Worm (Caenorhabditis elegans): ENCODE data around the gene B0334.10.

The B0334.10 gene

ce11 chrII:11545299-11545951 is 27.1 kb downstream of the B0334.10 start, which contains the start of gene dnj-13 (continued):
- peak; percentile 93 for TF ChIP-seq F39B2.1 (GFP tag; IDR thresholded peaks at IDR 0.05)
- TF ChIP-seq ztf-6 (GFP tag; IDR thresholded peaks at IDR 0.05): no peak
- TF ChIP-seq madf-8 (GFP tag; conservative IDR thresholded peaks at IDR 0.05): peak; percentile 77
- TF ChIP-seq snpc-3.4 (tag; optimal IDR thresholded peaks at IDR 0.05): peak; percentile 74
- no peak for TF ChIP-seq snpc-1.1 (tag; optimal IDR thresholded peaks at IDR 0.05; ENCODE audit: insufficient read depth)
- TF ChIP-seq tbx-9 (tag; optimal IDR thresholded peaks at IDR 0.05; ENCODE audit: borderline replicate concordance): peak; percentile 87
- peak; percentile 58 for TF ChIP-seq dpff-1 (tag; optimal IDR thresholded peaks at IDR 0.05)
- peak; percentile 94 for TF ChIP-seq madf-6 (GFP tag; IDR thresholded peaks at IDR 0.05)
- peak; percentile 94 for TF ChIP-seq C17E4.6 (GFP tag; IDR thresholded peaks at IDR 0.05)
- peak; percentile 87 for TF ChIP-seq F23B12.7 (tag; optimal IDR thresholded peaks at IDR 0.05; ENCODE audit: insufficient read depth)
- TF ChIP-seq ceh-79 (tag; optimal IDR thresholded peaks at IDR 0.05): peak; percentile 98
- TF ChIP-seq ztf-3 (GFP tag; optimal IDR thresholded peaks at IDR 0.05): peak; percentile 84
- TF ChIP-seq tbp1 (GFP tag; optimal IDR thresholded peaks at IDR 0.05): peak; percentile 76
- peak in 2 of 3 experiments; percentile 18 to 82 for TF ChIP-seq lin-35 (GFP tag; optimal IDR thresholded peaks at IDR 0.05)
- peak; percentile 89 for TF ChIP-seq C06A6.2 (GFP tag; conservative IDR thresholded peaks at IDR 0.05)
- TF ChIP-seq hsf-1 (GFP tag; IDR thresholded peaks at IDR 0.05): peak; percentile 100
- no peak for TF ChIP-seq mxl-1 (tag; optimal IDR thresholded peaks at IDR 0.05)
- peak; percentile 70 for TF ChIP-seq ama-1 (optimal IDR thresholded peaks at IDR 0.05)
- TF ChIP-seq ama-1 (GFP tag; optimal IDR thresholded peaks at IDR 0.05): peak in 1 of 2 experiments; percentile 28
- TF ChIP-seq pbrm-1 (GFP tag; IDR thresholded peaks at IDR 0.05): peak; percentile 98
- no peak for TF ChIP-seq nfya-1 (tag; optimal IDR thresholded peaks at IDR 0.05; ENCODE audit: borderline replicate concordance, insufficient read depth)
- peak; percentile 6 for TF ChIP-seq dpl-1 (GFP tag; optimal IDR thresholded peaks at IDR 0.05)
- no peak for TF ChIP-seq F57C9.4 (tag; optimal IDR thresholded peaks at IDR 0.05)
- peak; percentile 43; the same call in 1 of the 2 replicates for TF ChIP-seq bed-2 (GFP tag; IDR thresholded peaks at IDR 0.05)
- TF ChIP-seq unc-130 (GFP tag; optimal IDR thresholded peaks at IDR 0.05): peak; percentile 35
- TF ChIP-seq T07F8.4 (tag; optimal IDR thresholded peaks at IDR 0.05): no peak
- peak; percentile 75 for TF ChIP-seq lin-26 (GFP tag; IDR thresholded peaks at IDR 0.05)
- TF ChIP-seq repo-1 (tag; optimal IDR thresholded peaks at IDR 0.05): peak; percentile 91
- TF ChIP-seq madf-10 (tag; optimal IDR thresholded peaks at IDR 0.05): peak; percentile 77
- TF ChIP-seq aptf-2 (GFP tag; conservative IDR thresholded peaks at IDR 0.05): peak; percentile 73
- TF ChIP-seq Y53F4B.3 (GFP tag; IDR thresholded peaks at IDR 0.05): peak; percentile 36; the same call in 1 of the 2 replicates
- peak; percentile 92 for TF ChIP-seq D2030.7 (GFP tag; IDR thresholded peaks at IDR 0.05)
- TF ChIP-seq xnd-1 (tag; optimal IDR thresholded peaks at IDR 0.05): no peak
- TF ChIP-seq ceh-91 (GFP tag; IDR thresholded peaks at IDR 0.05): peak; percentile 83
- peak; percentile 89; the same call in 1 of the 2 replicates for TF ChIP-seq aptf-3 (GFP tag; IDR thresholded peaks at IDR 0.05)
- peak; percentile 97 for TF ChIP-seq nfyb-1 (GFP tag; IDR thresholded peaks at IDR 0.05)
- peak; percentile 89 for TF ChIP-seq akir-1 (GFP tag; optimal IDR thresholded peaks at IDR 0.05)
- peak; percentile 97 for TF ChIP-seq dox-1 (GFP tag; IDR thresholded peaks at IDR 0.05)
- peak; percentile 81 for TF ChIP-seq F22D6.2 (tag; optimal IDR thresholded peaks at IDR 0.05)
- TF ChIP-seq lag-1 (GFP tag; IDR thresholded peaks at IDR 0.05): no peak
- peak; percentile 88 for TF ChIP-seq sea-2 (GFP tag; IDR thresholded peaks at IDR 0.05)
- TF ChIP-seq Y53G8AR.9 (GFP tag; conservative IDR thresholded peaks at IDR 0.05): peak; percentile 98
- TF ChIP-seq zim-3 (tag; optimal IDR thresholded peaks at IDR 0.05): peak; percentile 89
- peak; percentile 39 for TF ChIP-seq B0035.1 (tag; optimal IDR thresholded peaks at IDR 0.05)
- peak; percentile 98 for TF ChIP-seq ekl-4 (GFP tag; IDR thresholded peaks at IDR 0.05)
- TF ChIP-seq B0336.3 (GFP tag; IDR thresholded peaks at IDR 0.05): peak; percentile 97
- peak; percentile 96 for TF ChIP-seq tlf-1 (GFP tag; optimal IDR thresholded peaks at IDR 0.05)
- TF ChIP-seq K11D2.4 (GFP tag; IDR thresholded peaks at IDR 0.05): peak; percentile 96
